Worm (Caenorhabditis elegans) whole organism, midembryonic: ENCODE results near the gene Y54G2A.38.

Source experiments
- T22C8.4 ChIP-seq: fragments of 200-800 bp; sonication (Bioruptor generic); IDR thresholded peaks from 2 replicates; pipeline ENCODE4 v1.3.6; 2022; ENCODE audit warnings: missing genetic modification characterization, missing compliant biosample characterization
- cog-1 ChIP-seq: sonication (generic microtip); optimal IDR thresholded peaks from 2 replicates; lab custom pipeline; 2016; ENCODE audit warnings: missing genetic modification characterization, missing compliant biosample characterization
- flt-1 ChIP-seq: fragments of 200-800 bp; sonication (Bioruptor generic); IDR thresholded peaks from 2 replicates; pipeline ENCODE4 v1.3.6; 2022; ENCODE audit warnings: missing genetic modification characterization, missing compliant biosample characterization
- klf-2 ChIP-seq: fragments of 200-800 bp; sonication (Bioruptor generic); conservative IDR thresholded peaks from 2 replicates; pipeline ENCODE4 v1.3.6; 2022; ENCODE audit warnings: missing genetic modification reagents, missing genetic modification characterization, missing compliant biosample characterization
- med-1 ChIP-seq: sonication (generic microtip); optimal IDR thresholded peaks from 2 replicates; lab custom pipeline; 2017; ENCODE audit warnings: missing genetic modification characterization, mild to moderate bottlenecking, missing compliant biosample characterization, antibody characterized with exemption, missing genetic modification reagents; ENCODE audit not compliant: insufficient read depth
- tab-1 ChIP-seq: fragments of 200-800 bp; sonication (Bioruptor generic); IDR thresholded peaks from 2 replicates; pipeline ENCODE4 v1.3.6; 2022; ENCODE audit warnings: missing genetic modification characterization, missing compliant biosample characterization
- ztf-23 ChIP-seq: fragments of 200-800 bp; sonication (Bioruptor generic); IDR thresholded peaks from 2 replicates; pipeline ENCODE4 v1.3.6; 2022; ENCODE audit warnings: missing genetic modification reagents, missing genetic modification characterization, missing compliant biosample characterization

ce11 chrIV:2751568-2751967 is 7.7 kb upstream of the Y54G2A.38 start, which contains the start of gene Y54G2A.41:
- no peak for TF ChIP-seq cog-1 (tag; lab: Kevin White, UChicago)
- no peak for TF ChIP-seq med-1
- TF ChIP-seq klf-2 (GFP tag; lab: Robert Waterston, UW): no peak
- TF ChIP-seq tab-1 (GFP tag; lab: Robert Waterston, UW): no peak
- no peak for TF ChIP-seq T22C8.4 (GFP tag; lab: Robert Waterston, UW)
- no peak for TF ChIP-seq ztf-23 (GFP tag; lab: Robert Waterston, UW)
- TF ChIP-seq flt-1: no peak
